Worm (Caenorhabditis elegans): Measurements from ENCODE around the gene K09G1.1.

Gene K09G1.1

ce11 chrV:9576991-9577390 is 6.4 kb upstream of the K09G1.1 start, which contains the start of gene F25B3.2:
Gene F25B3.2, plus strand, starts transcription at chrV:9577291.
- TF ChIP-seq egl-27 (tag; optimal IDR thresholded peaks at IDR 0.05), result no peak
- no peak for TF ChIP-seq sma-3 (GFP tag; optimal IDR thresholded peaks at IDR 0.05)
- no peak for TF ChIP-seq C34F6.9 (tag; optimal IDR thresholded peaks at IDR 0.05)
- no peak for TF ChIP-seq crh-2 (tag; optimal IDR thresholded peaks at IDR 0.05)
- TF ChIP-seq mab-5 (tag; optimal IDR thresholded peaks at IDR 0.05), result no peak
- no peak for TF ChIP-seq nhr-23 (tag; optimal IDR thresholded peaks at IDR 0.05)
- no peak for TF ChIP-seq ZK546.5 (tag; optimal IDR thresholded peaks at IDR 0.05)
- TF ChIP-seq nhr-21 (tag; optimal IDR thresholded peaks at IDR 0.05), result no peak
- no peak for TF ChIP-seq skn-1 (tag; optimal IDR thresholded peaks at IDR 0.05)
- no peak for TF ChIP-seq nhr-11 (tag; optimal IDR thresholded peaks at IDR 0.05)
- no peak for TF ChIP-seq ceh-82 (tag; optimal IDR thresholded peaks at IDR 0.05)
- TF ChIP-seq snpc-4 (tag; optimal IDR thresholded peaks at IDR 0.05), result no peak
- TF ChIP-seq nhr-237 (tag; optimal IDR thresholded peaks at IDR 0.05), result no peak

- TF ChIP-seq nhr-11 (tag; optimal IDR thresholded peaks at IDR 0.05) (no peak), Y55F3AM.14 (GFP tag; optimal IDR thresholded peaks at IDR 0.05) (no peak), lin-11 (tag; optimal IDR thresholded peaks at IDR 0.05) (peak; percentile 64), ceh-16 (tag; optimal IDR thresholded peaks at IDR 0.05) (no peak), crh-2 (tag; optimal IDR thresholded peaks at IDR 0.05) (no peak), peb-1 (tag; optimal IDR thresholded peaks at IDR 0.05) (no peak), ZK546.5 (tag; optimal IDR thresholded peaks at IDR 0.05) (no peak), mab-5 (tag; optimal IDR thresholded peaks at IDR 0.05) (peak; percentile 16), alr-1 (tag; optimal IDR thresholded peaks at IDR 0.05) (no peak), lsy-2 (tag; optimal IDR thresholded peaks at IDR 0.05) (no peak), blmp-1 (tag; optimal IDR thresholded peaks at IDR 0.05; ENCODE audit: insufficient read depth) (no peak), unc-62 (GFP tag; optimal IDR thresholded peaks at IDR 0.05) (no peak), fos-1 (tag; optimal IDR thresholded peaks at IDR 0.05) (peak; percentile 9), elt-3 (tag; optimal IDR thresholded peaks at IDR 0.05) (no peak), nhr-21 (tag; optimal IDR thresholded peaks at IDR 0.05) (no peak), R02D3.7 (tag; optimal IDR thresholded peaks at IDR 0.05) (no peak), nhr-77 (tag; optimal IDR thresholded peaks at IDR 0.05) (no peak), nhr-10 (tag; optimal IDR thresholded peaks at IDR 0.05) (no peak), nhr-129 (tag; optimal IDR thresholded peaks at IDR 0.05) (peak; percentile 50), F13H6.1 (tag; optimal IDR thresholded peaks at IDR 0.05) (peak; percentile 53), sem-4 (tag; optimal IDR thresholded peaks at IDR 0.05) (no peak), sma-9 (GFP tag; optimal IDR thresholded peaks at IDR 0.05) (peak; percentile 30), sma-9 (tag; optimal IDR thresholded peaks at IDR 0.05) (no peak), elt-1 (tag; optimal IDR thresholded peaks at IDR 0.05) (no peak), nhr-237 (tag; optimal IDR thresholded peaks at IDR 0.05) (no peak), unc-39 (tag; optimal IDR thresholded peaks at IDR 0.05) (no peak), nhr-12 (tag; optimal IDR thresholded peaks at IDR 0.05) (no peak), dmd-4 (tag; optimal IDR thresholded peaks at IDR 0.05) (no peak), ztf-1 (GFP tag; conservative IDR thresholded peaks at IDR 0.05) (no peak), ztf-11 (tag; optimal IDR thresholded peaks at IDR 0.05) (no peak), sma-3 (GFP tag; optimal IDR thresholded peaks at IDR 0.05) (peak; percentile 41), mbf-1 (tag; optimal IDR thresholded peaks at IDR 0.05) (no peak), ztf-4 (tag; optimal IDR thresholded peaks at IDR 0.05) (peak; percentile 7), nhr-25 (tag; optimal IDR thresholded peaks at IDR 0.05) (no peak), gmeb-1 (tag; optimal IDR thresholded peaks at IDR 0.05) (peak; percentile 60), lin-13 (GFP tag; optimal IDR thresholded peaks at IDR 0.05) (peak; percentile 40), aly-2 (tag; optimal IDR thresholded peaks at IDR 0.05) (no peak), nhr-6 (tag; optimal IDR thresholded peaks at IDR 0.05) (no peak), mdl-1 (tag; optimal IDR thresholded peaks at IDR 0.05) (no peak), unc-55 (GFP tag; optimal IDR thresholded peaks at IDR 0.05) (no peak), skn-1 (tag; optimal IDR thresholded peaks at IDR 0.05) (no peak), zag-1 (tag; optimal IDR thresholded peaks at IDR 0.05) (no peak), lin-39 (tag; optimal IDR thresholded peaks at IDR 0.05) (no peak), egl-27 (tag; optimal IDR thresholded peaks at IDR 0.05) (no peak), ceh-82 (tag; optimal IDR thresholded peaks at IDR 0.05) (no peak), snpc-4 (tag; optimal IDR thresholded peaks at IDR 0.05) (no peak), nhr-23 (tag; optimal IDR thresholded peaks at IDR 0.05) (no peak), ama-1 (optimal IDR thresholded peaks at IDR 0.05) (no peak), C34F6.9 (tag; optimal IDR thresholded peaks at IDR 0.05) (peak; percentile 45)
Measured at ce11 chrV:9582594-9583322, 587 bp upstream of the K09G1.1 start, which contains the start of gene rtfo-1. Gene rtfo-1, minus strand, starts transcription at chrV:9582644.

Data from whole organism, L2 larva.